Fruit fly (Drosophila melanogaster) whole organism, embryonic: Measurements from ENCODE around the gene CG10086.

Experiments used
- Abd-B ChIP-seq: fragments of 200-800 bp; sonication (Bioruptor generic); optimal IDR thresholded peaks from 2 replicates; lab custom pipeline; 2018; ENCODE audit warnings: missing biosample characterization, mild to moderate bottlenecking, missing genetic modification characterization, moderate library complexity
- Adf1 ChIP-seq: fragments of 200-800 bp; sonication (Bioruptor generic); IDR thresholded peaks from 2 replicates; pipeline ENCODE4 v1.3.6; 2022; ENCODE audit warnings: missing biosample characterization, missing genetic modification characterization
- BtbVII ChIP-seq: fragments of 200-800 bp; sonication (Bioruptor generic); optimal IDR thresholded peaks from 3 replicates; lab custom pipeline; 2017; ENCODE audit warnings: missing biosample characterization, mild to moderate bottlenecking, missing genetic modification characterization
- CG10979 ChIP-seq: fragments of 200-800 bp; sonication (Bioruptor generic); optimal IDR thresholded peaks from 2 replicates; lab custom pipeline; 2018; ENCODE audit warnings: missing biosample characterization, mild to moderate bottlenecking, missing genetic modification characterization, moderate library complexity
- CG12155 ChIP-seq: fragments of 200-800 bp; sonication (Bioruptor generic); optimal IDR thresholded peaks from 3 replicates; lab custom pipeline; 2016; ENCODE audit warnings: missing biosample characterization, missing genetic modification characterization
- CG12769 ChIP-seq: fragments of 200-800 bp; sonication (Bioruptor generic); optimal IDR thresholded peaks from 2 replicates; lab custom pipeline; 2019; ENCODE audit warnings: missing biosample characterization, mild to moderate bottlenecking, missing genetic modification characterization, moderate library complexity
- CG1602 ChIP-seq: fragments of 200-800 bp; sonication (Bioruptor generic); optimal IDR thresholded peaks from 3 replicates; lab custom pipeline; 2016; ENCODE audit warnings: missing biosample characterization, missing genetic modification characterization
- CG1647 ChIP-seq: fragments of 200-800 bp; sonication (Bioruptor generic); optimal IDR thresholded peaks from 3 replicates; lab custom pipeline; 2016; ENCODE audit warnings: missing biosample characterization, missing genetic modification characterization
- CG16779 ChIP-seq: fragments of 200-800 bp; sonication (Bioruptor generic); IDR thresholded peaks from 2 replicates; pipeline ENCODE4 v1.3.6; 2022; ENCODE audit warnings: missing biosample characterization, missing genetic modification characterization
- CG17385 ChIP-seq: fragments of 200-800 bp; sonication (Bioruptor generic); optimal IDR thresholded peaks from 3 replicates; lab custom pipeline; 2018; ENCODE audit warnings: missing biosample characterization, mild to moderate bottlenecking, missing genetic modification characterization
- CG2116 ChIP-seq: fragments of 200-800 bp; sonication (Bioruptor generic); optimal IDR thresholded peaks from 3 replicates; lab custom pipeline; 2018; ENCODE audit warnings: missing biosample characterization, mild to moderate bottlenecking, missing genetic modification characterization
- CG2120 ChIP-seq: fragments of 200-800 bp; sonication (Bioruptor generic); optimal IDR thresholded peaks from 3 replicates; lab custom pipeline; 2016; ENCODE audit warnings: missing biosample characterization, missing genetic modification characterization
- CG2712 ChIP-seq: fragments of 200-800 bp; optimal IDR thresholded peaks from 3 replicates; lab custom pipeline; 2019; ENCODE audit warnings: missing biosample characterization, mild to moderate bottlenecking, missing genetic modification characterization, moderate library complexity
- CG31441 ChIP-seq: fragments of 200-800 bp; sonication (Bioruptor generic); IDR thresholded peaks from 2 replicates; pipeline ENCODE4 v1.3.6; 2022; ENCODE audit warnings: missing biosample characterization, missing genetic modification characterization
- CG3407 ChIP-seq: fragments of 200-800 bp; sonication (Bioruptor generic); optimal IDR thresholded peaks from 2 replicates; lab custom pipeline; 2018; ENCODE audit warnings: missing biosample characterization, mild to moderate bottlenecking, missing genetic modification characterization
- CG4424 ChIP-seq: fragments of 200-800 bp; sonication (Bioruptor generic); optimal IDR thresholded peaks from 3 replicates; lab custom pipeline; 2016; ENCODE audit warnings: missing biosample characterization, missing genetic modification characterization
- CG5953 ChIP-seq: fragments of 200-800 bp; sonication (Bioruptor generic); IDR thresholded peaks from 2 replicates; pipeline ENCODE4 v1.3.6; 2022; ENCODE audit warnings: missing biosample characterization, missing genetic modification characterization
- CG7928 ChIP-seq: fragments of 200-800 bp; sonication (Bioruptor generic); optimal IDR thresholded peaks from 2 replicates; lab custom pipeline; 2017; ENCODE audit warnings: missing biosample characterization, mild to moderate bottlenecking, missing genetic modification characterization
- CG8388 ChIP-seq: fragments of 200-800 bp; sonication (Bioruptor generic); optimal IDR thresholded peaks from 2 replicates; lab custom pipeline; 2019; ENCODE audit warnings: missing biosample characterization, mild to moderate bottlenecking, missing genetic modification characterization, moderate library complexity
- CG9215 ChIP-seq: fragments of 200-800 bp; sonication (Bioruptor generic); IDR thresholded peaks from 2 replicates; pipeline ENCODE4 v1.3.6; 2022; ENCODE audit warnings: missing biosample characterization, missing genetic modification characterization
- Deaf1 ChIP-seq: fragments of 200-800 bp; optimal IDR thresholded peaks from 3 replicates; lab custom pipeline; 2019; ENCODE audit warnings: missing biosample characterization, mild to moderate bottlenecking, missing genetic modification characterization, moderate library complexity
- Fer3 ChIP-seq: fragments of 200-800 bp; sonication (Bioruptor generic); optimal IDR thresholded peaks from 2 replicates; lab custom pipeline; 2018; ENCODE audit warnings: missing biosample characterization, mild to moderate bottlenecking, missing genetic modification characterization, moderate library complexity
- Hmr ChIP-seq: fragments of 200-800 bp; sonication (Bioruptor generic); optimal IDR thresholded peaks from 3 replicates; lab custom pipeline; 2017; ENCODE audit warnings: mild to moderate bottlenecking, missing biosample characterization, missing genetic modification reagents, missing genetic modification characterization
- Lpt ChIP-seq: fragments of >200 bp; optimal IDR thresholded peaks from 2 replicates; lab custom pipeline; 2018; ENCODE audit warnings: missing biosample characterization, missing genetic modification characterization
- Mes4 ChIP-seq: fragments of 200-800 bp; sonication (Bioruptor generic); optimal IDR thresholded peaks from 2 replicates; lab custom pipeline; 2016; ENCODE audit warnings: missing biosample characterization, missing genetic modification characterization
- Poxn ChIP-seq: fragments of 200-800 bp; sonication (Bioruptor generic); IDR thresholded peaks from 2 replicates; pipeline ENCODE4 v1.3.6; 2022; ENCODE audit warnings: missing biosample characterization, missing genetic modification characterization
- Ravus ChIP-seq: fragments of 200-800 bp; sonication (Bioruptor generic); IDR thresholded peaks from 2 replicates; pipeline ENCODE4 v1.3.6; 2022; ENCODE audit warnings: missing biosample characterization, missing genetic modification characterization
- Sin3A ChIP-seq: fragments of >200 bp; optimal IDR thresholded peaks from 2 replicates; lab custom pipeline; 2018
- Sox102F ChIP-seq: fragments of 200-800 bp; sonication (Bioruptor generic); optimal IDR thresholded peaks from 2 replicates; lab custom pipeline; 2018; ENCODE audit warnings: missing biosample characterization, mild to moderate bottlenecking, missing genetic modification characterization, moderate library complexity
- ato ChIP-seq: fragments of 200-800 bp; sonication (Bioruptor generic); IDR thresholded peaks from 2 replicates; pipeline ENCODE4 v1.3.6; 2022; ENCODE audit warnings: missing biosample characterization, missing genetic modification characterization; ENCODE audit not compliant: partially characterized antibody
- chif ChIP-seq, 2 experiments: fragments of 200-800 bp; sonication (Bioruptor generic); optimal IDR thresholded peaks; 3 replicates each; lab custom pipeline; 2016; ENCODE audit warnings: missing biosample characterization in 2 of 2, missing genetic modification characterization in 2 of 2
- crc ChIP-seq: fragments of 200-800 bp; sonication (Bioruptor generic); optimal IDR thresholded peaks from 2 replicates; lab custom pipeline; 2016; ENCODE audit warnings: missing biosample characterization, missing genetic modification characterization
- croc ChIP-seq: fragments of 200-800 bp; sonication (Bioruptor generic); conservative IDR thresholded peaks from 3 replicates; pipeline ENCODE4 v1.3.6; 2022; ENCODE audit warnings: missing biosample characterization, missing genetic modification characterization
- danr ChIP-seq: fragments of 200-800 bp; sonication (Bioruptor generic); IDR thresholded peaks from 2 replicates; pipeline ENCODE4 v1.3.6; 2022; ENCODE audit warnings: missing biosample characterization, missing genetic modification characterization
- dati ChIP-seq: fragments of 200-800 bp; sonication (Bioruptor generic); IDR thresholded peaks from 2 replicates; pipeline ENCODE4 v1.3.6; 2022; ENCODE audit warnings: missing biosample characterization, missing genetic modification characterization
- dimm ChIP-seq: fragments of 200-800 bp; sonication (Bioruptor generic); IDR thresholded peaks from 2 replicates; pipeline ENCODE4 v1.3.6; 2022; ENCODE audit warnings: missing biosample characterization, missing genetic modification characterization
- dysf ChIP-seq: fragments of 200-800 bp; sonication (Bioruptor generic); IDR thresholded peaks from 3 replicates; pipeline ENCODE4 v1.3.6; 2022; ENCODE audit warnings: missing biosample characterization, missing genetic modification characterization
- ems ChIP-seq: fragments of 200-800 bp; sonication (Bioruptor generic); optimal IDR thresholded peaks from 3 replicates; lab custom pipeline; 2016; ENCODE audit warnings: missing biosample characterization, missing genetic modification characterization
- eve ChIP-seq, 2 experiments: fragments of >200 bp; optimal IDR thresholded peaks; 2 replicates each; lab custom pipeline; 2017; ENCODE audit warnings: missing biosample characterization in 2 of 2, missing genetic modification characterization in 2 of 2
- eyg ChIP-seq: fragments of 200-800 bp; sonication (Bioruptor generic); optimal IDR thresholded peaks from 3 replicates; lab custom pipeline; 2016; ENCODE audit warnings: missing biosample characterization, missing genetic modification characterization
- ftz-f1 ChIP-seq: fragments of 200-800 bp; sonication (Bioruptor generic); optimal IDR thresholded peaks from 2 replicates; lab custom pipeline; 2016; ENCODE audit warnings: missing biosample characterization, missing genetic modification characterization
- grau ChIP-seq: fragments of 200-800 bp; optimal IDR thresholded peaks from 3 replicates; lab custom pipeline; 2019; ENCODE audit warnings: missing biosample characterization, mild to moderate bottlenecking, missing genetic modification characterization, moderate library complexity
- her ChIP-seq: fragments of 200-800 bp; sonication (Bioruptor generic); optimal IDR thresholded peaks from 2 replicates; lab custom pipeline; 2016; ENCODE audit warnings: missing biosample characterization, missing genetic modification characterization
- hkb ChIP-seq, 2 experiments: fragments of 200-800 bp in 1 of 2; fragments of >200 bp in 1 of 2; sonication (Bioruptor generic) in 1 of 2; IDR thresholded peaks in 1 of 2; optimal IDR thresholded peaks in 1 of 2; 2 replicates each; pipeline versions ENCODE4 v1.3.6 to Lab custom; 2017 to 2022; ENCODE audit warnings: missing biosample characterization in 1 of 2, missing genetic modification characterization in 1 of 2
- lola ChIP-seq, 3 experiments: fragments of >200 bp in 2 of 3; fragments of 200-800 bp in 1 of 3; sonication (Bioruptor generic) in 1 of 3; optimal IDR thresholded peaks; 2 replicates each; lab custom pipeline; 2017 to 2019; ENCODE audit warnings: missing biosample characterization in 3 of 3, missing genetic modification characterization in 3 of 3, mild to moderate bottlenecking in 1 of 3, moderate library complexity in 1 of 3
- luna ChIP-seq: fragments of 200-800 bp; sonication (Bioruptor generic); optimal IDR thresholded peaks from 2 replicates; lab custom pipeline; 2016; ENCODE audit warnings: missing biosample characterization, missing genetic modification characterization
- nerfin-1 ChIP-seq: fragments of 200-800 bp; sonication (Bioruptor generic); optimal IDR thresholded peaks from 3 replicates; lab custom pipeline; 2019; ENCODE audit warnings: missing biosample characterization, mild to moderate bottlenecking, missing genetic modification characterization, moderate library complexity
- pnt ChIP-seq: fragments of 200-800 bp; sonication (Bioruptor generic); optimal IDR thresholded peaks from 3 replicates; lab custom pipeline; 2016; ENCODE audit warnings: missing biosample characterization, missing genetic modification characterization
- row ChIP-seq: fragments of 200-800 bp; sonication (Bioruptor generic); IDR thresholded peaks from 3 replicates; pipeline ENCODE4 v1.3.6; 2022; ENCODE audit warnings: missing biosample characterization, missing genetic modification characterization
- stwl ChIP-seq: fragments of 200-800 bp; sonication (Bioruptor generic); optimal IDR thresholded peaks from 3 replicates; lab custom pipeline; 2018; ENCODE audit warnings: missing biosample characterization, mild to moderate bottlenecking, missing genetic modification characterization, moderate library complexity
- zfh2 ChIP-seq: fragments of 200-800 bp; sonication (Bioruptor generic); optimal IDR thresholded peaks from 2 replicates; lab custom pipeline; 2016; ENCODE audit warnings: missing biosample characterization, missing genetic modification characterization

The CG10086 gene

dm6 chr3R:7813981-7814529 lies 23.6 kb downstream of the CG10086 start, which contains the start of gene CG34384 (continued):
- TF ChIP-seq croc (GFP tag; lab: Robert Waterston, UW) (0 out of 3 replicates have a peak, but pooled peaks have one; percentile 36), CG9215 (GFP tag; lab: Robert Waterston, UW) (peak; percentile 30), CG2116 (peak; percentile 23), zfh2 (GFP tag; lab: Kevin White, UChicago) (peak; percentile 42), dati (GFP tag; lab: Robert Waterston, UW) (no peak), chif (GFP tag; optimal IDR thresholded peaks at IDR 0.05; lab: Kevin White, UChicago) (peak in 1 of 2 experiments; percentile 31), Fer3 (tag; lab: Kevin White, UChicago) (peak; percentile 8), CG2120 (peak; percentile 77), Adf1 (no peak), CG2712 (peak; percentile 67), Lpt (GFP tag; lab: Kevin White, UChicago) (no peak), CG1602 (GFP tag; lab: Kevin White, UChicago) (peak; percentile 35), hkb (optimal IDR thresholded peaks at IDR 0.05; lab: Kevin White, UChicago) (no peak), hkb (GFP tag; IDR thresholded peaks at IDR 0.05; lab: Robert Waterston, UW) (peak; percentile 41; the same call in 1 of the 2 replicates), Hmr (GFP tag; lab: Kevin White, UChicago) (peak; percentile 76), luna (GFP tag; lab: Kevin White, UChicago) (no peak), CG16779 (GFP tag; lab: Robert Waterston, UW) (no peak), ato (GFP tag; lab: Robert Waterston, UW) (no peak), CG31441 (GFP tag; lab: Robert Waterston, UW) (peak; percentile 68), CG1647 (GFP tag; lab: Kevin White, UChicago) (no peak), crc (GFP tag; lab: Kevin White, UChicago) (peak; percentile 20), pnt (GFP tag; lab: Kevin White, UChicago) (peak; percentile 38), dysf (GFP tag; lab: Robert Waterston, UW) (peak; percentile 58; the same call in 2 of the 3 replicates), ftz-f1 (no peak), CG7928 (GFP tag; lab: Kevin White, UChicago) (no peak), CG10979 (tag; lab: Kevin White, UChicago) (peak; percentile 68), CG12155 (GFP tag; lab: Kevin White, UChicago) (peak; percentile 46), Abd-B (no peak), Sox102F (GFP tag; lab: Kevin White, UChicago) (peak; percentile 23), CG5953 (GFP tag; lab: Robert Waterston, UW) (no peak), CG12769 (tag; lab: Kevin White, UChicago) (peak; percentile 42), eve (GFP tag; optimal IDR thresholded peaks at IDR 0.05; lab: Kevin White, UChicago) (no peak), row (GFP tag; lab: Robert Waterston, UW) (peak; percentile 57; the same call in 1 of the 3 replicates), dimm (GFP tag; lab: Robert Waterston, UW) (no peak), CG3407 (no peak), Deaf1 (tag; lab: Kevin White, UChicago) (peak; percentile 89), her (GFP tag; lab: Kevin White, UChicago) (no peak), Poxn (GFP tag; lab: Robert Waterston, UW) (no peak), ems (GFP tag; lab: Kevin White, UChicago) (peak; percentile 38), BtbVII (GFP tag; lab: Kevin White, UChicago) (peak; percentile 71), eyg (GFP tag; lab: Kevin White, UChicago) (no peak), Mes4 (GFP tag; lab: Kevin White, UChicago) (no peak), Ravus (no peak), danr (GFP tag; lab: Robert Waterston, UW) (no peak), stwl (tag; lab: Kevin White, UChicago) (no peak), lola (GFP tag; optimal IDR thresholded peaks at IDR 0.05; lab: Kevin White, UChicago) (no peak), Sin3A (no peak), grau (tag; lab: Kevin White, UChicago) (peak; percentile 60), CG8388 (GFP tag; lab: Kevin White, UChicago) (peak; percentile 38), CG17385 (GFP tag; lab: Kevin White, UChicago) (peak; percentile 50), CG4424 (GFP tag; lab: Kevin White, UChicago) (peak; percentile 69), nerfin-1 (tag; lab: Kevin White, UChicago) (peak; percentile 45)
